Fruit fly (Drosophila melanogaster) whole organism, pupa: ENCODE data around the gene CG15025.

Experiments used
- CG13204 ChIP-seq: fragments of 200-800 bp; sonication (Bioruptor generic); optimal IDR thresholded peaks from 2 replicates; lab custom pipeline; 2018; ENCODE audit warnings: missing biosample characterization, mild to moderate bottlenecking, missing genetic modification characterization, moderate library complexity
- CG14655 ChIP-seq: fragments of 200-800 bp; sonication (Bioruptor generic); optimal IDR thresholded peaks from 3 replicates; lab custom pipeline; 2017; ENCODE audit warnings: mild to moderate bottlenecking, missing biosample characterization, missing genetic modification reagents, missing genetic modification characterization
- CG15710 ChIP-seq: fragments of 200-800 bp; sonication (Bioruptor generic); optimal IDR thresholded peaks from 2 replicates; lab custom pipeline; 2018; ENCODE audit warnings: missing biosample characterization, mild to moderate bottlenecking, missing genetic modification characterization, moderate library complexity
- CG32121 ChIP-seq: fragments of 200-800 bp; sonication (Bioruptor generic); IDR thresholded peaks from 2 replicates; pipeline ENCODE4 v1.3.6; 2022; ENCODE audit warnings: missing biosample characterization, missing genetic modification characterization
- CG4496 ChIP-seq: fragments of 200-800 bp; sonication (Bioruptor generic); IDR thresholded peaks from 3 replicates; pipeline ENCODE4 v1.3.6; 2022; ENCODE audit warnings: missing biosample characterization, missing genetic modification characterization
- CG8301 ChIP-seq: fragments of 200-800 bp; sonication (Bioruptor generic); optimal IDR thresholded peaks from 2 replicates; lab custom pipeline; 2018; ENCODE audit warnings: missing biosample characterization, mild to moderate bottlenecking, missing genetic modification characterization
- Ets98B ChIP-seq: fragments of 200-800 bp; sonication (Bioruptor generic); IDR thresholded peaks from 2 replicates; pipeline ENCODE4 v1.3.6; 2022; ENCODE audit warnings: missing biosample characterization, missing genetic modification characterization
- Pif1A ChIP-seq: fragments of 200-800 bp; sonication (Bioruptor generic); optimal IDR thresholded peaks from 3 replicates; lab custom pipeline; 2016; ENCODE audit warnings: missing biosample characterization, missing genetic modification characterization
- Pif1B ChIP-seq: fragments of 200-800 bp; sonication (Bioruptor generic); optimal IDR thresholded peaks from 3 replicates; lab custom pipeline; 2016; ENCODE audit warnings: missing biosample characterization, missing genetic modification characterization

DNA sequence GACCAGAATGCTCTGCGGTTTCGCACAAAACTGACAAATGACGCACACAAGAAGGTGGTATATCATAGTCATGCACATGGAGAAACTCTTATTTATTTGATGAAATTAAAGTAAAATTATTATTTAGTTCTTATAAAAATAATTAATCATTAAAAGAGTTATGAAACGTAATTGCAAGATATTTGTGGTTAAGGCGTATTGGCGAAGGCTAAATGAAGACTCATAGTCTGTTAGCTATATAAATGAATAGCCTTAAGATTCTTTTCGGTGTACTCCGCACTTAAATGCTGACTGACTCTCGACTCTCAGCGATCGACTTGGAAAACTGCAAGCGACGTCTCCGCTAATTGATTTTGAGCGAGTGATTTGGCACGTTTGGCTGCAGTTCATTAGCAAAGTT, 14.4 kb downstream of the CG15025 start:
- no peak for TF ChIP-seq Pif1B (GFP tag; lab: Kevin White, UChicago)
- no peak for TF ChIP-seq CG8301 (tag; lab: Kevin White, UChicago)
- peak; percentile 28 for TF ChIP-seq CG14655 (GFP tag; lab: Kevin White, UChicago)
- TF ChIP-seq CG32121 (GFP tag; lab: Robert Waterston, UW): no peak
- TF ChIP-seq CG15710 (tag; lab: Kevin White, UChicago): no peak
- no peak for TF ChIP-seq CG13204 (GFP tag; lab: Kevin White, UChicago)
- no peak for TF ChIP-seq Pif1A
- peak; percentile 53; the same call in 2 of the 3 replicates for TF ChIP-seq CG4496 (GFP tag; lab: Robert Waterston, UW)
- TF ChIP-seq Ets98B: no peak
